Fruit fly (Drosophila melanogaster) whole organism, prepupa: ENCODE measurements around the gene hdm.

Source experiments
- Blimp-1 ChIP-seq: fragments of 200-800 bp; sonication (Bioruptor generic); optimal IDR thresholded peaks from 3 replicates; lab custom pipeline; 2017; ENCODE audit warnings: missing biosample characterization, missing genetic modification characterization, mild to moderate bottlenecking, moderate library complexity, missing genetic modification reagents
- CG10631 ChIP-seq: fragments of 200-800 bp; sonication (Bioruptor generic); optimal IDR thresholded peaks from 2 replicates; lab custom pipeline; 2016; ENCODE audit warnings: missing biosample characterization, missing genetic modification characterization
- CG10669 ChIP-seq: fragments of 200-800 bp; sonication (Bioruptor generic); optimal IDR thresholded peaks from 3 replicates; lab custom pipeline; 2018; ENCODE audit warnings: missing biosample characterization, mild to moderate bottlenecking, missing genetic modification characterization, moderate library complexity
- CG11294 ChIP-seq: fragments of 200-800 bp; sonication (Bioruptor generic); IDR thresholded peaks from 2 replicates; pipeline ENCODE4 v1.3.6; 2022; ENCODE audit warnings: missing biosample characterization, missing genetic modification characterization
- CG11762 ChIP-seq: fragments of 200-800 bp; sonication (Bioruptor generic); optimal IDR thresholded peaks from 3 replicates; lab custom pipeline; 2016; ENCODE audit warnings: missing biosample characterization, missing genetic modification characterization; ENCODE audit not compliant: insufficient read depth
- CG11902 ChIP-seq: fragments of 200-800 bp; sonication (Bioruptor generic); optimal IDR thresholded peaks from 3 replicates; lab custom pipeline; 2016; ENCODE audit warnings: missing biosample characterization, missing genetic modification characterization
- CG1621 ChIP-seq: fragments of 200-800 bp; sonication (Bioruptor generic); optimal IDR thresholded peaks from 3 replicates; lab custom pipeline; 2018; ENCODE audit warnings: missing biosample characterization, mild to moderate bottlenecking, missing genetic modification characterization
- CG16779 ChIP-seq: fragments of 200-800 bp; sonication (Bioruptor generic); optimal IDR thresholded peaks from 3 replicates; lab custom pipeline; 2017; ENCODE audit warnings: missing biosample characterization, mild to moderate bottlenecking, missing genetic modification characterization
- CG31627 ChIP-seq: fragments of 200-800 bp; sonication (Bioruptor generic); optimal IDR thresholded peaks from 3 replicates; lab custom pipeline; 2016; ENCODE audit warnings: missing biosample characterization, missing genetic modification characterization
- CG32006 ChIP-seq: fragments of 200-800 bp; sonication (Bioruptor generic); optimal IDR thresholded peaks from 3 replicates; lab custom pipeline; 2017; ENCODE audit warnings: missing biosample characterization, mild to moderate bottlenecking, missing genetic modification characterization
- CG34406 ChIP-seq: fragments of 200-800 bp; sonication (Bioruptor generic); optimal IDR thresholded peaks from 3 replicates; lab custom pipeline; 2016; ENCODE audit warnings: missing biosample characterization, missing genetic modification characterization
- CG3919 ChIP-seq: fragments of 200-800 bp; sonication (Bioruptor generic); optimal IDR thresholded peaks from 3 replicates; lab custom pipeline; 2016; ENCODE audit warnings: missing biosample characterization, missing genetic modification characterization
- CG6163 ChIP-seq: fragments of 200-800 bp; sonication (Bioruptor generic); IDR thresholded peaks from 3 replicates; pipeline ENCODE4 v1.3.6; 2022; ENCODE audit warnings: missing biosample characterization, missing genetic modification characterization
- CG6276 ChIP-seq: fragments of 200-800 bp; sonication (Bioruptor generic); optimal IDR thresholded peaks from 2 replicates; lab custom pipeline; 2017; ENCODE audit warnings: missing biosample characterization, mild to moderate bottlenecking, missing genetic modification characterization
- CG6792 ChIP-seq: fragments of 200-800 bp; sonication (Bioruptor generic); optimal IDR thresholded peaks from 3 replicates; lab custom pipeline; 2016; ENCODE audit warnings: missing biosample characterization, missing genetic modification characterization
- CG6808 ChIP-seq: fragments of 200-800 bp; sonication (Bioruptor generic); optimal IDR thresholded peaks from 3 replicates; lab custom pipeline; 2017; ENCODE audit warnings: missing biosample characterization, missing genetic modification characterization, mild to moderate bottlenecking, moderate library complexity, missing genetic modification reagents
- CG6854 ChIP-seq: fragments of 200-800 bp; sonication (Bioruptor generic); optimal IDR thresholded peaks from 2 replicates; lab custom pipeline; 2017; ENCODE audit warnings: missing biosample characterization, mild to moderate bottlenecking, missing genetic modification characterization
- CG8119 ChIP-seq: fragments of 200-800 bp; sonication (Bioruptor generic); IDR thresholded peaks from 3 replicates; pipeline ENCODE4 v1.3.6; 2022; ENCODE audit warnings: missing biosample characterization, missing genetic modification characterization
- CG8319 ChIP-seq: fragments of 200-800 bp; sonication (Bioruptor generic); optimal IDR thresholded peaks from 3 replicates; lab custom pipeline; 2016; ENCODE audit warnings: missing biosample characterization, missing genetic modification characterization
- CG8632 ChIP-seq: fragments of 200-800 bp; sonication (Bioruptor generic); optimal IDR thresholded peaks from 3 replicates; lab custom pipeline; 2016; ENCODE audit warnings: missing biosample characterization, missing genetic modification characterization
- Eip78C ChIP-seq: fragments of 200-800 bp; sonication (Bioruptor generic); peaks from one replicate; lab custom pipeline; 2016; ENCODE audit warnings: missing biosample characterization, missing genetic modification characterization
- Ets21C ChIP-seq: fragments of 200-800 bp; sonication (Bioruptor generic); optimal IDR thresholded peaks from 3 replicates; lab custom pipeline; 2016; ENCODE audit warnings: missing biosample characterization, missing genetic modification characterization
- Ets96B ChIP-seq: fragments of 200-800 bp; optimal IDR thresholded peaks from 2 replicates; lab custom pipeline; 2019; ENCODE audit warnings: missing biosample characterization, mild to moderate bottlenecking, missing genetic modification characterization, moderate library complexity
- Gug ChIP-seq: fragments of 200-800 bp; sonication (Bioruptor generic); IDR thresholded peaks from 2 replicates; pipeline ENCODE4 v1.3.6; 2022; ENCODE audit warnings: missing biosample characterization, missing genetic modification characterization
- Hr39 ChIP-seq: fragments of 200-800 bp; sonication (Bioruptor generic); optimal IDR thresholded peaks from 2 replicates; lab custom pipeline; 2016; ENCODE audit warnings: missing biosample characterization, missing genetic modification characterization
- Hr4 ChIP-seq: fragments of 200-800 bp; sonication (Bioruptor generic); optimal IDR thresholded peaks from 3 replicates; lab custom pipeline; 2016; ENCODE audit warnings: missing biosample characterization, missing genetic modification characterization
- Lpt ChIP-seq: fragments of 200-800 bp; sonication (Bioruptor generic); optimal IDR thresholded peaks from 3 replicates; lab custom pipeline; 2016; ENCODE audit warnings: missing biosample characterization, missing genetic modification characterization
- OdsH ChIP-seq: fragments of 200-800 bp; sonication (Bioruptor generic); optimal IDR thresholded peaks from 3 replicates; lab custom pipeline; 2016; ENCODE audit warnings: missing biosample characterization, missing genetic modification characterization
- Smox ChIP-seq: fragments of 200-800 bp; sonication (Bioruptor generic); optimal IDR thresholded peaks from 3 replicates; lab custom pipeline; 2016; ENCODE audit warnings: missing biosample characterization, missing genetic modification characterization
- Sox14 ChIP-seq: fragments of 200-800 bp; sonication (Bioruptor generic); optimal IDR thresholded peaks from 3 replicates; lab custom pipeline; 2016; ENCODE audit warnings: missing biosample characterization, missing genetic modification characterization
- achi ChIP-seq: fragments of 200-800 bp; sonication (Bioruptor generic); optimal IDR thresholded peaks from 3 replicates; lab custom pipeline; 2016; ENCODE audit warnings: missing biosample characterization, missing genetic modification characterization
- acj6 ChIP-seq: fragments of 200-800 bp; sonication (Bioruptor generic); optimal IDR thresholded peaks from 3 replicates; lab custom pipeline; 2016; ENCODE audit warnings: missing biosample characterization, missing genetic modification characterization
- cyc ChIP-seq: fragments of 200-800 bp; sonication (Bioruptor generic); optimal IDR thresholded peaks from 3 replicates; lab custom pipeline; 2016; ENCODE audit warnings: missing biosample characterization, missing genetic modification characterization
- dac ChIP-seq: fragments of 200-800 bp; sonication (Bioruptor generic); optimal IDR thresholded peaks from 2 replicates; lab custom pipeline; 2017; ENCODE audit warnings: missing biosample characterization, mild to moderate bottlenecking, missing genetic modification characterization
- dsx ChIP-seq: fragments of 200-800 bp; optimal IDR thresholded peaks from 3 replicates; lab custom pipeline; 2019; ENCODE audit warnings: missing biosample characterization, mild to moderate bottlenecking, missing genetic modification characterization, moderate library complexity; ENCODE audit not compliant: poor library complexity, severe bottlenecking
- eg ChIP-seq: fragments of 200-800 bp; sonication (Bioruptor generic); IDR thresholded peaks from 3 replicates; pipeline ENCODE4 v1.3.6; 2022; ENCODE audit warnings: missing biosample characterization, missing genetic modification characterization
- esn ChIP-seq: fragments of 200-800 bp; sonication (Bioruptor generic); optimal IDR thresholded peaks from 2 replicates; lab custom pipeline; 2016; ENCODE audit warnings: missing biosample characterization, mild to moderate bottlenecking, missing genetic modification characterization, moderate library complexity
- fd59A ChIP-seq: fragments of 200-800 bp; sonication (Bioruptor generic); optimal IDR thresholded peaks from 2 replicates; lab custom pipeline; 2017; ENCODE audit warnings: missing biosample characterization, mild to moderate bottlenecking, missing genetic modification characterization, missing genetic modification reagents
- fd85E ChIP-seq: fragments of 200-800 bp; sonication (Bioruptor generic); optimal IDR thresholded peaks from 3 replicates; lab custom pipeline; 2016; ENCODE audit warnings: missing biosample characterization, missing genetic modification characterization
- lz ChIP-seq: fragments of 200-800 bp; sonication (Bioruptor generic); optimal IDR thresholded peaks from 3 replicates; lab custom pipeline; 2016; ENCODE audit warnings: missing biosample characterization, missing genetic modification characterization
- net ChIP-seq: fragments of 200-800 bp; sonication (Bioruptor generic); optimal IDR thresholded peaks from 3 replicates; lab custom pipeline; 2016; ENCODE audit warnings: missing biosample characterization, missing genetic modification characterization
- pdm3 ChIP-seq: fragments of 200-800 bp; sonication (Bioruptor generic); optimal IDR thresholded peaks from 3 replicates; lab custom pipeline; 2016; ENCODE audit warnings: missing biosample characterization, missing genetic modification characterization
- svp ChIP-seq: fragments of 200-800 bp; sonication (Bioruptor generic); peaks from one replicate; lab custom pipeline; 2016; ENCODE audit warnings: missing biosample characterization, missing genetic modification characterization
- topi ChIP-seq: fragments of 200-800 bp; sonication (Bioruptor generic); optimal IDR thresholded peaks from 3 replicates; lab custom pipeline; 2016; ENCODE audit warnings: missing biosample characterization, missing genetic modification characterization

hdm gene

DNA sequence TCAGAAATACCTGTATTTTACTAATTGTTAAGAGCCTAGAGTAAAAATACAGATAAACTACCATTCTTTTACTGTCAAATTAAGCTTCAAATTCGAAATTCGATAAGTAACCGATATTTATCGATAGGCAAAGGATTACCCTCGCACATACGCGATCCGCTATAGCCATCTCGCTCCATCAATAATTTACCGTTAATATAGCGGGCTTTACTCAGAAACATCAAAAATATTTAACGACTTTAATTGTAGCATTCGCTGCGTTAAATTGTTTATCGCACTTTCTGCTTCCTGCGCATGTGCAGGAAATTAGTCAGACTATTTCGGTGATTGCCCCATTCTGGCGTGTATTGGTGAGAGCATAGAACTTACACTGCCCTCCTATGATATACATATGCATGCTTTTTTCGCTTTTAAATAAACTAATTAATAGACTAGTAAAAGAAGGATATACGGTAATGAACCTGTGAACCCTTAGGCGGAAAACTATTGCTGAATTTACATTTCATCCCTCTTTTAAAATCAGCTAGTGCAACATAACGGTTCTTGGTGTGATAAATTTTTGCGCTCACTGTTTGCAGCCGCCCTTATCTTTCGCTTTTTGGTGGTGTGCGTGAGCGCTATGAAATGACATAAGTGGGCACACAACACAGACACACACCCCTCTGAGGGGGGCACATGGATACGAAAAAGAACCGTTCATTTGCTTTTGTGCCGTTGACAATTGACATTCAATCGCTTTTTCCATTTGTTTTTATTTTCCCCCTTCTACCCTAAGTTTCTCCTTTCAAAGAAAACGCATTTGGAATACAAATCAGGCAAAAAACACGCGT, 11.5 kb downstream of the hdm start, which contains the start of the genes dpr14 and spidey (continued):
- TF ChIP-seq CG6792 (GFP tag; lab: Kevin White, UChicago), result peak; percentile 70
- TF ChIP-seq CG31627 (GFP tag; lab: Kevin White, UChicago), result peak; percentile 84
- TF ChIP-seq Hr4 (GFP tag; lab: Kevin White, UChicago), result peak; percentile 81
- peak; percentile 21 for TF ChIP-seq fd85E (GFP tag; lab: Kevin White, UChicago)
- peak; percentile 76 for TF ChIP-seq CG1621 (tag; lab: Kevin White, UChicago)
- peak; percentile 53 for TF ChIP-seq CG8319 (GFP tag; lab: Kevin White, UChicago)
- peak; percentile 79 for TF ChIP-seq cyc (GFP tag; lab: Kevin White, UChicago)
- TF ChIP-seq Smox (GFP tag; lab: Kevin White, UChicago), result no peak
- peak; percentile 74 for TF ChIP-seq CG6808
- peak; percentile 74 for TF ChIP-seq net (GFP tag; lab: Kevin White, UChicago)
- TF ChIP-seq Hr39 (GFP tag; lab: Kevin White, UChicago), result peak; percentile 79
- TF ChIP-seq CG11762 (GFP tag; lab: Kevin White, UChicago), result peak; percentile 76
- peak; percentile 37 for TF ChIP-seq CG11902 (GFP tag; lab: Kevin White, UChicago)
- TF ChIP-seq Lpt (GFP tag; lab: Kevin White, UChicago), result peak; percentile 79
- TF ChIP-seq CG6276 (GFP tag; lab: Kevin White, UChicago), result peak; percentile 81
- peak; percentile 76 for TF ChIP-seq CG10631 (GFP tag; lab: Kevin White, UChicago)
- peak; percentile 63 for TF ChIP-seq CG6854 (GFP tag; lab: Kevin White, UChicago)
- TF ChIP-seq dac (GFP tag; lab: Kevin White, UChicago), result peak; percentile 76
- peak; percentile 75 for TF ChIP-seq CG10669 (GFP tag; lab: Kevin White, UChicago)
- peak; percentile 75 for TF ChIP-seq CG11294 (GFP tag; lab: Robert Waterston, UW)
- TF ChIP-seq Ets96B (tag; lab: Kevin White, UChicago), result peak; percentile 79
- peak; percentile 81 for TF ChIP-seq Gug (GFP tag; lab: Robert Waterston, UW)
- TF ChIP-seq CG16779 (tag; lab: Kevin White, UChicago), result peak; percentile 54
- peak; percentile 86 for TF ChIP-seq pdm3
- peak; percentile 78 for TF ChIP-seq CG3919 (GFP tag; lab: Kevin White, UChicago)
- TF ChIP-seq Eip78C (GFP tag; lab: Kevin White, UChicago), result peak; percentile 96
- TF ChIP-seq CG8632 (GFP tag; lab: Kevin White, UChicago), result peak; percentile 66
- peak; percentile 90 for TF ChIP-seq svp (GFP tag; lab: Kevin White, UChicago)
- TF ChIP-seq esn (GFP tag; lab: Kevin White, UChicago), result peak; percentile 77
- TF ChIP-seq OdsH, result peak; percentile 80
- TF ChIP-seq, all 60 proteins: peak for 58

DNA sequence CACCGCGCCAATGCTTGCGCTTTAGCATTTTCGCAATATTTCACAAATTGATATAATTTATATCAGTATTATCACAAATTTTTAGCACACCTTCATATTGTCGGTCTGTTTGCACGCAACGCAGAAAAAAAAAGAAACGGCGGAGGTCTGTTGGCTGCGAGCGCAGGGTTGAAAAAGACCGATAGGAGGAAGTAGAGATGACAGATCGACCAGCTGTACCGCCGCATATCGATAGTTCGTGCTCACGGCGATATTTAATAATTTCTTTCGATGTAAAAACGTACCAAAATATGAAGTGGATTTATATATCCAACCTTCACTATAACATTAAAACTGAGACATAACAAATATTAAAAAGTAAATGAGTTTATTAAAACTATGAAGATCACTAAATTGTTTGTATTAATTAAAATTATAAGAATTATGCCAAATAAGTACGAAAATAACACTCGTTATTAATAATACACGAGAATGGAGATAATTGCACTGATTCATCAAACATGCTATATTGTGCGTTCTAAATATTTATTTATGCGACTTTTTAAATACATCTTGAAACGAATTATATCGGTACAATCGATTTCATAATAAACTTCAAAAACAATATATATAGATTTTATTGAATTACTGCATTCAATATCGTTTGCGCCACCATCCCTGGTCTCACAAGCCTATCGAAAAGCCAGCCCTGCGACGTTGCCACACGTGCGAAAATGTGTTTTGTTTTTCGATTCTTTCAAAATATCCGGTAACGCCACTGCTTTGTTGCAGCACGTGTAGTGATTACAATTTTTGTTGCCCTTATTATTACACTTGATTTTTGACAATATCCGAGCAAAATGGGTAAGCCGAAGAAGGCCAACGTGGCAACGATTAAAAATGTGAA, 18.5 kb downstream of the hdm start, which contains the start of the genes RpS6 and bys:
Gene RpS6, minus strand, starts transcription at position 179 of the 886 bp plus-strand sequence.
Gene bys, plus strand, starts transcription at position 728 of the 886 bp plus-strand sequence.
- TF ChIP-seq Lpt (GFP tag; lab: Kevin White, UChicago), result no peak
- peak; percentile 43 for TF ChIP-seq CG10669 (GFP tag; lab: Kevin White, UChicago)
- no peak for TF ChIP-seq fd59A (GFP tag; lab: Kevin White, UChicago)
- peak; percentile 42 for TF ChIP-seq Sox14 (GFP tag; lab: Kevin White, UChicago)
- TF ChIP-seq topi (GFP tag; lab: Kevin White, UChicago), result peak; percentile 36
- peak; percentile 46 for TF ChIP-seq eg (GFP tag; lab: Robert Waterston, UW)
- TF ChIP-seq Ets21C, result peak; percentile 2
- TF ChIP-seq dsx, result no peak
- TF ChIP-seq CG3919 (GFP tag; lab: Kevin White, UChicago), result peak; percentile 68
- TF ChIP-seq CG8119 (GFP tag; lab: Robert Waterston, UW), result no peak
- peak; percentile 42 for TF ChIP-seq acj6 (GFP tag; lab: Kevin White, UChicago)
- peak; percentile 76 for TF ChIP-seq Eip78C (GFP tag; lab: Kevin White, UChicago)
- peak; percentile 70 for TF ChIP-seq CG6163
- no peak for TF ChIP-seq Hr4 (GFP tag; lab: Kevin White, UChicago)
- peak; percentile 23 for TF ChIP-seq OdsH
- peak; percentile 38 for TF ChIP-seq lz (GFP tag; lab: Kevin White, UChicago)
- TF ChIP-seq CG32006 (GFP tag; lab: Kevin White, UChicago), result peak; percentile 53
- TF ChIP-seq CG10631 (GFP tag; lab: Kevin White, UChicago), result peak; percentile 47
- peak; percentile 31 for TF ChIP-seq CG34406 (GFP tag; lab: Kevin White, UChicago)
- no peak for TF ChIP-seq Blimp-1
- TF ChIP-seq CG6808, result peak; percentile 27
- peak; percentile 21 for TF ChIP-seq fd85E (GFP tag; lab: Kevin White, UChicago)
- peak; percentile 83 for TF ChIP-seq CG6854 (GFP tag; lab: Kevin White, UChicago)
- peak; percentile 41 for TF ChIP-seq CG8632 (GFP tag; lab: Kevin White, UChicago)
- TF ChIP-seq cyc (GFP tag; lab: Kevin White, UChicago), result peak; percentile 28
- TF ChIP-seq Hr39 (GFP tag; lab: Kevin White, UChicago), result peak; percentile 22
- peak; percentile 15; the same call in 1 of the 2 replicates for TF ChIP-seq Gug (GFP tag; lab: Robert Waterston, UW)
- TF ChIP-seq achi (GFP tag; lab: Kevin White, UChicago), result peak; percentile 38
